Worm (Caenorhabditis elegans): Measurements from ENCODE around the gene M176.11.
"Not testable (repeated sequence)": the region's sequence is repeated elsewhere in the genome, so short reads cannot be mapped to it uniquely, and the experiment has no call there.

Gene M176.11

ce11 chrII:9399746-9400145, 22.3 kb upstream of the M176.11 start, which contains the start of gene Y51B9A.7:
Gene Y51B9A.7 (plus strand): TSS chrII:9400046.
- TF ChIP-seq egl-27 (tag; optimal IDR thresholded peaks at IDR 0.05) (no peak), nhr-77 (tag; optimal IDR thresholded peaks at IDR 0.05) (no peak), spr-1 (tag; optimal IDR thresholded peaks at IDR 0.05) (no peak), pqm-1 (tag; optimal IDR thresholded peaks at IDR 0.05) (no peak), ceh-20 (GFP tag; IDR thresholded peaks at IDR 0.05) (no peak), ZK546.5 (tag; optimal IDR thresholded peaks at IDR 0.05) (no peak), F26F4.8 (GFP tag; conservative IDR thresholded peaks at IDR 0.05) (no peak), ama-1 (optimal IDR thresholded peaks at IDR 0.05) (no peak), set-16 (GFP tag; IDR thresholded peaks at IDR 0.05) (no peak), T20F7.1 (GFP tag; optimal IDR thresholded peaks at IDR 0.05) (no peak), lin-15B (tag; optimal IDR thresholded peaks at IDR 0.05) (no peak)

ce11 chrII:9403087-9403486, 19.0 kb upstream of the M176.11 start, which contains the start of gene Y51B9A.6:
Gene Y51B9A.6 (minus strand): TSS chrII:9403187.
- TF ChIP-seq mdt-29 (GFP tag; IDR thresholded peaks at IDR 0.05), result no peak
- no peak for TF ChIP-seq egl-43 (GFP tag; IDR thresholded peaks at IDR 0.05)
- TF ChIP-seq aha-1 (tag), result peak; percentile 35
- no peak for TF ChIP-seq lin-13 (GFP tag; optimal IDR thresholded peaks at IDR 0.05)
- no peak for TF ChIP-seq attf-4 (tag; optimal IDR thresholded peaks at IDR 0.05)
- TF ChIP-seq dve-1 (tag; optimal IDR thresholded peaks at IDR 0.05; ENCODE audit: insufficient read depth), result no peak
- no peak for TF ChIP-seq ceh-20 (GFP tag; IDR thresholded peaks at IDR 0.05)
- no peak for TF ChIP-seq Y48G9A.11 (GFP tag; IDR thresholded peaks at IDR 0.05)
- TF ChIP-seq lin-29 (GFP tag; IDR thresholded peaks at IDR 0.05), result no peak

ce11 chrII:9403846-9404245, 18.2 kb upstream of the M176.11 start, which contains the start of gene Y51B9A.5:
Gene Y51B9A.5 (plus strand): TSS chrII:9404146.
- no peak for TF ChIP-seq R02D3.7 (tag; optimal IDR thresholded peaks at IDR 0.05)

- peak in 1 of 2 experiments; percentile 53 for TF ChIP-seq unc-62 (GFP tag; optimal IDR thresholded peaks at IDR 0.05 in 1 of 2)
- TF ChIP-seq unc-62 (tag; optimal IDR thresholded peaks at IDR 0.05), result not testable (repeated sequence)
Observed at ce11 chrII:9405013-9405412, 17.1 kb upstream of the M176.11 start.

ce11 chrII:9407020-9407419, 15.0 kb upstream of the M176.11 start, which contains the start of gene mpz-6:
Gene mpz-6 (minus strand): TSS chrII:9407120.
- TF ChIP-seq tag-97 (GFP tag; IDR thresholded peaks at IDR 0.05), result no peak
- no peak for TF ChIP-seq ceh-62 (tag; optimal IDR thresholded peaks at IDR 0.05)
- no peak for TF ChIP-seq nhr-111 (GFP tag; optimal IDR thresholded peaks at IDR 0.05)
- no peak for TF ChIP-seq lsy-2 (tag; optimal IDR thresholded peaks at IDR 0.05)
- no peak for TF ChIP-seq zfp-2 (tag; optimal IDR thresholded peaks at IDR 0.05)
- no peak for TF ChIP-seq snpc-1.2 (GFP tag; IDR thresholded peaks at IDR 0.05)
- TF ChIP-seq ces-1 (GFP tag; optimal IDR thresholded peaks at IDR 0.05), result no peak
- TF ChIP-seq R02D3.7 (tag; optimal IDR thresholded peaks at IDR 0.05), result no peak
- TF ChIP-seq daf-8 (GFP tag; IDR thresholded peaks at IDR 0.05), result no peak
- TF ChIP-seq nhr-6 (tag; optimal IDR thresholded peaks at IDR 0.05), result no peak
- TF ChIP-seq ceh-82 (tag; optimal IDR thresholded peaks at IDR 0.05), result no peak
- no peak for TF ChIP-seq fos-1 (tag; optimal IDR thresholded peaks at IDR 0.05)
- no peak for TF ChIP-seq unc-130 (GFP tag; optimal IDR thresholded peaks at IDR 0.05)
- TF ChIP-seq egl-27 (tag; optimal IDR thresholded peaks at IDR 0.05), result no peak
- no peak for TF ChIP-seq dpl-1 (GFP tag; optimal IDR thresholded peaks at IDR 0.05)
- no peak for TF ChIP-seq lin-1 (GFP tag; IDR thresholded peaks at IDR 0.05)
- no peak for TF ChIP-seq aly-2 (tag; optimal IDR thresholded peaks at IDR 0.05)

Data from whole organism, L4 larva.